Worm (Caenorhabditis elegans) whole organism, midembryonic: Measurements from ENCODE around the gene C30H6.5.

Experiments used
- T22C8.4 ChIP-seq: fragments of 200-800 bp; sonication (Bioruptor generic); IDR thresholded peaks from 2 replicates; pipeline ENCODE4 v1.3.6; 2022; ENCODE audit warnings: missing genetic modification characterization, missing compliant biosample characterization
- cog-1 ChIP-seq: sonication (generic microtip); optimal IDR thresholded peaks from 2 replicates; lab custom pipeline; 2016; ENCODE audit warnings: missing genetic modification characterization, missing compliant biosample characterization
- flt-1 ChIP-seq: fragments of 200-800 bp; sonication (Bioruptor generic); IDR thresholded peaks from 2 replicates; pipeline ENCODE4 v1.3.6; 2022; ENCODE audit warnings: missing genetic modification characterization, missing compliant biosample characterization
- klf-2 ChIP-seq: fragments of 200-800 bp; sonication (Bioruptor generic); conservative IDR thresholded peaks from 2 replicates; pipeline ENCODE4 v1.3.6; 2022; ENCODE audit warnings: missing genetic modification reagents, missing genetic modification characterization, missing compliant biosample characterization
- med-1 ChIP-seq: sonication (generic microtip); optimal IDR thresholded peaks from 2 replicates; lab custom pipeline; 2017; ENCODE audit warnings: missing genetic modification characterization, mild to moderate bottlenecking, missing compliant biosample characterization, antibody characterized with exemption, missing genetic modification reagents; ENCODE audit not compliant: insufficient read depth
- ref-1 ChIP-seq: fragments of 200-800 bp; sonication (Bioruptor generic); conservative IDR thresholded peaks from 2 replicates; pipeline ENCODE4 v1.3.6; 2022; ENCODE audit warnings: missing genetic modification reagents, missing genetic modification characterization, missing compliant biosample characterization
- tab-1 ChIP-seq: fragments of 200-800 bp; sonication (Bioruptor generic); IDR thresholded peaks from 2 replicates; pipeline ENCODE4 v1.3.6; 2022; ENCODE audit warnings: missing genetic modification characterization, missing compliant biosample characterization
- ztf-23 ChIP-seq: fragments of 200-800 bp; sonication (Bioruptor generic); IDR thresholded peaks from 2 replicates; pipeline ENCODE4 v1.3.6; 2022; ENCODE audit warnings: missing genetic modification reagents, missing genetic modification characterization, missing compliant biosample characterization
- ztf-29 ChIP-seq: fragments of 200-800 bp; sonication (Bioruptor generic); IDR thresholded peaks from 2 replicates; pipeline ENCODE4 v1.3.6; 2022; ENCODE audit warnings: missing genetic modification reagents, missing genetic modification characterization, missing compliant biosample characterization

Gene C30H6.5

ce11 chrIV:17371469-17371868, at the start of gene C30H6.5:
Gene C30H6.5 (plus strand): TSS chrIV:17371769.
- TF ChIP-seq ztf-29 (GFP tag; lab: Robert Waterston, UW) (no peak), tab-1 (GFP tag; lab: Robert Waterston, UW) (no peak), med-1 (GFP tag; lab: Kevin White, UChicago) (no peak), ref-1 (GFP tag; lab: Robert Waterston, UW) (no peak), klf-2 (GFP tag; lab: Robert Waterston, UW) (no peak), cog-1 (no peak), flt-1 (no peak), ztf-23 (GFP tag; lab: Robert Waterston, UW) (no peak), T22C8.4 (GFP tag; lab: Robert Waterston, UW) (no peak)

- no peak for TF ChIP-seq ztf-29 (GFP tag; lab: Robert Waterston, UW)
- no peak for TF ChIP-seq ztf-23 (GFP tag; lab: Robert Waterston, UW)
- no peak for TF ChIP-seq tab-1 (GFP tag; lab: Robert Waterston, UW)
- TF ChIP-seq T22C8.4 (GFP tag; lab: Robert Waterston, UW): no peak
- TF ChIP-seq flt-1: no peak
- TF ChIP-seq klf-2 (GFP tag; lab: Robert Waterston, UW): no peak
- no peak for TF ChIP-seq ref-1 (GFP tag; lab: Robert Waterston, UW)
- TF ChIP-seq cog-1: no peak
- TF ChIP-seq med-1 (GFP tag; lab: Kevin White, UChicago): no peak
Observed at ce11 chrIV:17328834-17329233, 42.7 kb upstream of the C30H6.5 start, which contains the start of gene ceh-88. Gene ceh-88 (plus strand): TSS chrIV:17329188.

- TF ChIP-seq ref-1 (GFP tag; lab: Robert Waterston, UW) (no peak), flt-1 (no peak), ztf-29 (GFP tag; lab: Robert Waterston, UW) (no peak)
Observed at ce11 chrIV:17331100-17331577, 40.4 kb upstream of the C30H6.5 start, which contains the start of gene C49C3.6. Gene C49C3.6 (plus strand): TSS chrIV:17331527.

ce11 chrIV:17332261-17332660, 39.3 kb upstream of the C30H6.5 start, which contains the start of gene C49C3.7:
Gene C49C3.7 (plus strand): TSS chrIV:17332561.
- TF ChIP-seq cog-1 (no peak), klf-2 (GFP tag; lab: Robert Waterston, UW) (no peak)

- TF ChIP-seq klf-2 (GFP tag; lab: Robert Waterston, UW) (no peak), cog-1 (no peak), med-1 (GFP tag; lab: Kevin White, UChicago) (no peak), tab-1 (GFP tag; lab: Robert Waterston, UW) (no peak), T22C8.4 (GFP tag; lab: Robert Waterston, UW) (no peak), ztf-29 (GFP tag; lab: Robert Waterston, UW) (no peak), flt-1 (no peak), ztf-23 (GFP tag; lab: Robert Waterston, UW) (no peak), ref-1 (GFP tag; lab: Robert Waterston, UW) (no peak)
Observed at ce11 chrIV:17333542-17334281, 37.9 kb upstream of the C30H6.5 start, which contains the start of gene C49C3.15. Gene C49C3.15 (plus strand): TSS chrIV:17334231.

- TF ChIP-seq ztf-29 (GFP tag; lab: Robert Waterston, UW) (no peak), flt-1 (no peak), cog-1 (no peak), klf-2 (GFP tag; lab: Robert Waterston, UW) (no peak), ztf-23 (GFP tag; lab: Robert Waterston, UW) (no peak), med-1 (GFP tag; lab: Kevin White, UChicago) (no peak), T22C8.4 (GFP tag; lab: Robert Waterston, UW) (no peak), ref-1 (GFP tag; lab: Robert Waterston, UW) (no peak), tab-1 (GFP tag; lab: Robert Waterston, UW) (no peak)
Observed at ce11 chrIV:17335031-17335430, 36.5 kb upstream of the C30H6.5 start, which contains the start of gene C49C3.8. Gene C49C3.8 (plus strand): TSS chrIV:17335203.

- no peak for TF ChIP-seq cog-1
Observed at ce11 chrIV:17338920-17339510, 32.6 kb upstream of the C30H6.5 start, which contains the start of gene C49C3.10. Gene C49C3.10 (minus strand): TSS chrIV:17338970.

- TF ChIP-seq cog-1 (no peak), med-1 (GFP tag; lab: Kevin White, UChicago) (no peak), ztf-23 (GFP tag; lab: Robert Waterston, UW) (no peak), klf-2 (GFP tag; lab: Robert Waterston, UW) (no peak), T22C8.4 (GFP tag; lab: Robert Waterston, UW) (no peak), ztf-29 (GFP tag; lab: Robert Waterston, UW) (no peak), tab-1 (GFP tag; lab: Robert Waterston, UW) (no peak), ref-1 (GFP tag; lab: Robert Waterston, UW) (no peak), flt-1 (no peak)
Observed at ce11 chrIV:17341033-17341432, 30.5 kb upstream of the C30H6.5 start.

ce11 chrIV:17342179-17342578, 29.4 kb upstream of the C30H6.5 start, which contains the start of gene C49C3.9:
Gene C49C3.9 (minus strand): TSS chrIV:17342314.
- no peak for TF ChIP-seq ref-1 (GFP tag; lab: Robert Waterston, UW)
- TF ChIP-seq tab-1 (GFP tag; lab: Robert Waterston, UW): no peak
- TF ChIP-seq cog-1: no peak
- no peak for TF ChIP-seq T22C8.4 (GFP tag; lab: Robert Waterston, UW)
- no peak for TF ChIP-seq ztf-29 (GFP tag; lab: Robert Waterston, UW)
- no peak for TF ChIP-seq klf-2 (GFP tag; lab: Robert Waterston, UW)
- no peak for TF ChIP-seq flt-1
- no peak for TF ChIP-seq med-1 (GFP tag; lab: Kevin White, UChicago)
- TF ChIP-seq ztf-23 (GFP tag; lab: Robert Waterston, UW): no peak
